Worm (Caenorhabditis elegans) whole organism, L2 larva: ENCODE measurements around the gene mks-5.

Source experiments
- egl-27 ChIP-seq: sonication (generic microtip); optimal IDR thresholded peaks from 3 replicates; lab custom pipeline; 2017; ENCODE audit warnings: missing biosample characterization, missing genetic modification reagents, missing genetic modification characterization
- ztf-11 ChIP-seq: sonication (generic microtip); optimal IDR thresholded peaks from 2 replicates; lab custom pipeline; 2017; ENCODE audit warnings: missing biosample characterization, missing genetic modification characterization

DNA sequence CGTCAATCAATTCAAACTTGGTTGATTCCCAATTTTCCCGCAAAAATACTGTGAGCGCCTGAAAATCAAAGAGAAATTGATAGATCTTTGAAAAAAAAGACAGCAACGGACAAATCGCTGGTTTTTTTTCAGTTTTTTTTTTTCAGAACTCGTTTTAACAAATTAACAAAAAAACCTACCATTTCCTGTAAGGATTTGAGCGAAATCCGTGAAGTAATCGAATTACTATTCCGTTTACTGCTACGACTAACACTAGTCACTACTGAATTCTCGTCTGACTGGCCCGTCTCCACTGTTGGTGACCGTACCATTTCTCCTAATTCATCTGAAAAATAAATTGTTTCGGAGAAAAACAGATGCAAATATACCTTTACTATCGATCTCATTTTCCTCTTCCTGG, 39.4 kb downstream of the mks-5 start:
- TF ChIP-seq ztf-11 (no peak), egl-27 (tag; lab: Kevin White, UChicago) (no peak)
